Fruit fly (Drosophila melanogaster): ENCODE data around the gene sina.

The sina gene

dm6 chr3L:16887272-16887671 lies 33.7 kb downstream of the sina start (continued):
- no peak for TF ChIP-seq gt (GFP tag; IDR thresholded peaks at IDR 0.05)
- TF ChIP-seq zf30C (GFP tag; optimal IDR thresholded peaks at IDR 0.05): no peak
- TF ChIP-seq CG9932 (GFP tag; IDR thresholded peaks at IDR 0.05): no peak
- TF ChIP-seq Bteb2 (GFP tag; optimal IDR thresholded peaks at IDR 0.05): no peak
- TF ChIP-seq ind (GFP tag; optimal IDR thresholded peaks at IDR 0.05): no peak
- no peak for TF ChIP-seq z (GFP tag; IDR thresholded peaks at IDR 0.05)
- TF ChIP-seq org-1 (GFP tag; optimal IDR thresholded peaks at IDR 0.05): peak; percentile 25
- TF ChIP-seq CG6175 (GFP tag; IDR thresholded peaks at IDR 0.05): no peak
- TF ChIP-seq CG8944 (GFP tag; optimal IDR thresholded peaks at IDR 0.05): no peak
- TF ChIP-seq Gug (GFP tag; IDR thresholded peaks at IDR 0.05): no peak
- no peak for TF ChIP-seq CG9215 (GFP tag; IDR thresholded peaks at IDR 0.05)
- no peak for TF ChIP-seq dan (GFP tag; IDR thresholded peaks at IDR 0.05)
- no peak for TF ChIP-seq aop (GFP tag; IDR thresholded peaks at IDR 0.05)
- no peak for TF ChIP-seq maf-S (GFP tag; optimal IDR thresholded peaks at IDR 0.05)
- TF ChIP-seq CG7556 (GFP tag; optimal IDR thresholded peaks at IDR 0.05): no peak
- no peak for TF ChIP-seq ewg (GFP tag; optimal IDR thresholded peaks at IDR 0.05)
- TF ChIP-seq CG13624 (GFP tag; optimal IDR thresholded peaks at IDR 0.05): no peak
- TF ChIP-seq CG3407 (GFP tag; optimal IDR thresholded peaks at IDR 0.05): no peak
- TF ChIP-seq pnt (GFP tag; optimal IDR thresholded peaks at IDR 0.05): no peak
- TF ChIP-seq fd96Cb (tag; optimal IDR thresholded peaks at IDR 0.05): no peak
- TF ChIP-seq CG12236 (GFP tag; optimal IDR thresholded peaks at IDR 0.05): no peak
- TF ChIP-seq crol (GFP tag; IDR thresholded peaks at IDR 0.05): peak; percentile 65; the same call in 1 of the 2 replicates
- TF ChIP-seq CG7786 (GFP tag; optimal IDR thresholded peaks at IDR 0.05): no peak
- TF ChIP-seq CG12769 (tag; optimal IDR thresholded peaks at IDR 0.05): peak; percentile 73
- TF ChIP-seq Hmr (GFP tag; optimal IDR thresholded peaks at IDR 0.05): no peak
- TF ChIP-seq sqz (GFP tag; optimal IDR thresholded peaks at IDR 0.05): no peak
- TF ChIP-seq Chrac-16 (GFP tag; optimal IDR thresholded peaks at IDR 0.05): no peak
- no peak for TF ChIP-seq nom (GFP tag; optimal IDR thresholded peaks at IDR 0.05)
- no peak for TF ChIP-seq ATbp (GFP tag; optimal IDR thresholded peaks at IDR 0.05)
- TF ChIP-seq CG9817 (tag; optimal IDR thresholded peaks at IDR 0.05): no peak
- 0 out of 3 replicates have a peak, but pooled peaks have one; percentile 26 for TF ChIP-seq ci (GFP tag; IDR thresholded peaks at IDR 0.05)
- TF ChIP-seq CG10366 (GFP tag; IDR thresholded peaks at IDR 0.05): no peak
- no peak for TF ChIP-seq CG31224 (GFP tag; IDR thresholded peaks at IDR 0.05)
- no peak for TF ChIP-seq CG4730 (GFP tag; IDR thresholded peaks at IDR 0.05)
- no peak for TF ChIP-seq bab2 (GFP tag; optimal IDR thresholded peaks at IDR 0.05)
- TF ChIP-seq Opbp (GFP tag; IDR thresholded peaks at IDR 0.05; ENCODE audit: partially characterized antibody): no peak
- no peak for TF ChIP-seq Meics (GFP tag; optimal IDR thresholded peaks at IDR 0.05)
- TF ChIP-seq CrebB (tag; optimal IDR thresholded peaks at IDR 0.05): no peak
- TF ChIP-seq sd (tag; optimal IDR thresholded peaks at IDR 0.05): peak; percentile 78

- TF ChIP-seq CG3726 (GFP tag; IDR thresholded peaks at IDR 0.05): no peak
- TF ChIP-seq CG4424 (GFP tag; optimal IDR thresholded peaks at IDR 0.05): no peak
- 0 out of 3 replicates have a peak, but pooled peaks have one; percentile 13 for TF ChIP-seq CG11695 (GFP tag; IDR thresholded peaks at IDR 0.05)
- 0 out of 3 replicates have a peak, but pooled peaks have one; percentile 11 for TF ChIP-seq dysf (GFP tag; IDR thresholded peaks at IDR 0.05)
- TF ChIP-seq amos (GFP tag; IDR thresholded peaks at IDR 0.05; ENCODE audit: partially characterized antibody): 0 out of 2 replicates have a peak, but pooled peaks have one; percentile 9
- peak; percentile 4 for TF ChIP-seq CG12071 (GFP tag; optimal IDR thresholded peaks at IDR 0.05)
- TF ChIP-seq CG12769 (tag; optimal IDR thresholded peaks at IDR 0.05): peak; percentile 57
- peak; percentile 5 for TF ChIP-seq CG7987 (GFP tag; optimal IDR thresholded peaks at IDR 0.05)
- peak; percentile 7; the same call in 1 of the 2 replicates for TF ChIP-seq E2f2 (GFP tag; IDR thresholded peaks at IDR 0.05)
- no peak for TF ChIP-seq z (GFP tag; IDR thresholded peaks at IDR 0.05)
- TF ChIP-seq Rfx (GFP tag; IDR thresholded peaks at IDR 0.05): peak; percentile 19; the same call in 1 of the 2 replicates
- 0 out of 2 replicates have a peak, but pooled peaks have one; percentile 8 for TF ChIP-seq dati (GFP tag; IDR thresholded peaks at IDR 0.05)
- no peak for TF ChIP-seq sc (optimal IDR thresholded peaks at IDR 0.05)
- no peak for TF ChIP-seq sc (GFP tag; optimal IDR thresholded peaks at IDR 0.05)
- peak; percentile 17 for TF ChIP-seq CG15514 (GFP tag; optimal IDR thresholded peaks at IDR 0.05)
- 0 out of 3 replicates have a peak, but pooled peaks have one; percentile 37 for TF ChIP-seq gce (GFP tag; IDR thresholded peaks at IDR 0.05)
- TF ChIP-seq gfzf (GFP tag; optimal IDR thresholded peaks at IDR 0.05): peak; percentile 6
Observed at dm6 chr3L:16889545-16889944, 36.0 kb downstream of the sina start.
